Fruit fly (Drosophila melanogaster): Measurements from ENCODE around the gene CG5746.

- TF ChIP-seq Dll (optimal IDR thresholded peaks at IDR 0.05) (no peak), pan (optimal IDR thresholded peaks at IDR 0.05) (no peak), CG8478 (optimal IDR thresholded peaks at IDR 0.05) (no peak), EcR (GFP tag; optimal IDR thresholded peaks at IDR 0.05) (no peak)
These were observed 7.3 kb downstream of the CG5746 start, which contains the start of gene Ms for dm6 chr3R:24341251-24341650.
